Worm (Caenorhabditis elegans): ENCODE data around the gene F35B3.7.

F35B3.7 gene

DNA sequence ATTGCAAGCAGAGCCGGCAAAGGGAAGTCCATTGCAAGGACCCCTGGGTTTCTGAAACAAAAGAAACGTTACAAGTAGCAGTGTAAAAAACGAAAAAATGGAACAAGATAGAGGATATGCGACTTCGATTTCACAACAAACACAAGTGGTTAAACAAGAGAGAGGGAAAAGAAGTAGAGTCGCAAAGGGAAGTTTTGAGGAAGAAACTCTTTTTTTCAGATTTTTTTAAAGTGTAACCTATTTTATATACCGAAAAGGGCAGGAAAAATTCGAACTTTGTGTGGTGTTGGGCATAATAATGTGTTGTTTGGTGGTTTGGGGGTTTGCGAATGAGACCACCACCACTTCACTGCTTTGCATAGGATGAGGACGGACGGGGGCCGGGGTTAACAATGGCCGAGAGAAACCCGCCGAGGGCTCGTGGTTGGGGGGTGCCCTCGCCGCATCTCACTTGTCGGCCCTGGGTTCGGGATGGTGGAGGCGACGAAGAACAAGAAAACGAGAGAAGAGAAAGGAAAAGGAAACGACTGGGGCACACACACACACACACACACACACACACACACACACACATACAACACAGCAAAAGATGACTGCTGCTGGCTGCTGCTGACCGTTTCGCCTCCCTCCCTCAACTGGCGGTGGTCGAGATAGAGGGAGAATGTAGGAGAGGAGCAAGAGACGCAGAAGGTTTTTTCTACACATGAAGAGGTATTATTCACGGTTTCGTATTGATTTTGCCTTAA, 12.5 kb downstream of the F35B3.7 start, which contains the start of gene ptrn-1 (continued):
- TF ChIP-seq elt-3 (tag; optimal IDR thresholded peaks at IDR 0.05) = no peak

DNA sequence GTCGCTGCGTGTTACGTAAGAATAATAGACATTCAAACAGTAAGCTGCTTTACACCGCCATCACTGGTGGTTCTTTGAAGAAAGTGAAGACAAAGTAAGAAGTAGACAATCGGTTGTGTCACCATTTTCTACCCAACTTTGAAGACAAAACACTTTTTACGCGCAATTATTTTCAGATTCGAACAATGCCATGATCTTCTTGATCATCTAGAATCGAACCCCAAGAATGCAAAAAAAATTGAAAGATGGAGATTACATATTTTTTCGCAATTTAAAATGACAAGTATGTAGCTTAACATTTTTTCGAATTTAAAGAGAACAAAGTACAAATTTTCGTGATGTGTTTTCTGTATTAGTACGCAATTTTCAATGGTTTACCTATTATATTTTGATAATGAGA, 22.0 kb downstream of the F35B3.7 start, which contains the start of gene F35B3.4:
Gene F35B3.4, minus strand, starts transcription at position 101 of the 400 bp plus-strand sequence.
- no peak for TF ChIP-seq nhr-76 (tag; optimal IDR thresholded peaks at IDR 0.05)
- TF ChIP-seq ztf-11 (tag; optimal IDR thresholded peaks at IDR 0.05) = no peak
- no peak for TF ChIP-seq pha-4 (tag; optimal IDR thresholded peaks at IDR 0.05)
- no peak for TF ChIP-seq mml-1 (tag; optimal IDR thresholded peaks at IDR 0.05)
- TF ChIP-seq nhr-23 (tag; optimal IDR thresholded peaks at IDR 0.05) = no peak
- no peak for TF ChIP-seq aly-2 (tag; optimal IDR thresholded peaks at IDR 0.05)
- TF ChIP-seq egl-5 (tag; optimal IDR thresholded peaks at IDR 0.05) = no peak
- no peak for TF ChIP-seq pqm-1 (tag; optimal IDR thresholded peaks at IDR 0.05)

DNA sequence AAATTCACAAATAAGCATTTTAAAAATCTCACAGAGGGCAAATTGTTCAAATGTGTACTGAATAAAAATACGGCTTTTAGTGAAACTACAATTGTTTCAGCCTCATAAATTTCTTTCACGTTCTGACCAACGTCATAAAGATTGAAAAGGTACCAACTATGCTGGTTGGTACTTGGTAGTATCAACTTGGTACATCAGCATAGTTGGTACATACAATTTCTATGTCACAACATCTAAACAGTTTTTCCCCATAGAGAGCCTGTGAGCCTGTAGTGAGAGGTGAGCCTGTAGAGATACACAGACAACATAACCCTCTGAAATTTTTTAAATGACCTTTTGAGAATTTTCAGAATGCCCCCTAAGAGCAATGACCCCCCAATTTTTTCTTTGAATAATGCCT, 23.8 kb downstream of the F35B3.7 start:
- TF ChIP-seq ZK546.5 (tag; optimal IDR thresholded peaks at IDR 0.05) (no peak), snpc-4 (tag; optimal IDR thresholded peaks at IDR 0.05) (no peak), skn-1 (tag; optimal IDR thresholded peaks at IDR 0.05) (no peak), unc-39 (tag; optimal IDR thresholded peaks at IDR 0.05) (no peak), elt-3 (tag; optimal IDR thresholded peaks at IDR 0.05) (no peak), lsy-12 (tag; optimal IDR thresholded peaks at IDR 0.05) (no peak), nfya-1 (tag; optimal IDR thresholded peaks at IDR 0.05; ENCODE audit: insufficient read depth) (no peak), nhr-11 (tag; optimal IDR thresholded peaks at IDR 0.05) (no peak), ceh-9 (tag; optimal IDR thresholded peaks at IDR 0.05) (no peak), fkh-10 (GFP tag; optimal IDR thresholded peaks at IDR 0.05) (no peak), nhr-23 (tag; optimal IDR thresholded peaks at IDR 0.05) (no peak), ceh-28 (tag; optimal IDR thresholded peaks at IDR 0.05) (no peak), elt-2 (tag; optimal IDR thresholded peaks at IDR 0.05) (no peak), unc-62 (GFP tag; optimal IDR thresholded peaks at IDR 0.05) (no peak)

DNA sequence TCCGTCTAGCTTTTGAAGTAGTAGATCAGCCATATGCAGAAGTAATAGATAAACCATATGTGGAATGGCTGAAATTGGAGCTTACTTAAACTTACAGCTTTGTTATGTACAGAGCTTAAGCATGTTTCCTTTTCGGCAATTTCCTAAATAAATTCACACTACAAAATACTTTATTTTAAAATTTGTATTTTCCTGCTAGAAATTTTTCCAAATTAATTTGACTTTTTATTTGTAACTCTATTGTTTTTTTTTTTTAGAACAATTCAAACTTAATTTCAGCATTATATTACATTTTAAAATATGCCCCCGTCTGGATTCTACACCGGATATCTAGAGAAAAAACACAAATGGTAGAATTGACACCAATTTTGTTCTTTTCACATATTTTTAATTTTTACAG, 29.7 kb downstream of the F35B3.7 start, which contains the start of gene F35B3.3:
Gene F35B3.3, plus strand, starts transcription at position 301 of the 400 bp plus-strand sequence.
- TF ChIP-seq nhr-23 (tag; optimal IDR thresholded peaks at IDR 0.05) (no peak), ceh-28 (tag; optimal IDR thresholded peaks at IDR 0.05) (no peak), elt-1 (tag; optimal IDR thresholded peaks at IDR 0.05) (no peak), daf-12 (tag; optimal IDR thresholded peaks at IDR 0.05) (no peak), ztf-4 (tag; optimal IDR thresholded peaks at IDR 0.05) (no peak), pha-4 (tag; optimal IDR thresholded peaks at IDR 0.05) (no peak), pqm-1 (tag; optimal IDR thresholded peaks at IDR 0.05) (no peak), ZK546.5 (tag; optimal IDR thresholded peaks at IDR 0.05) (no peak), sea-2 (GFP tag; optimal IDR thresholded peaks at IDR 0.05) (no peak), R02D3.7 (tag; optimal IDR thresholded peaks at IDR 0.05) (no peak), jun-1 (tag; optimal IDR thresholded peaks at IDR 0.05) (no peak), mdl-1 (tag; optimal IDR thresholded peaks at IDR 0.05) (no peak), nhr-25 (tag; optimal IDR thresholded peaks at IDR 0.05) (no peak), egl-5 (tag; optimal IDR thresholded peaks at IDR 0.05) (no peak), nfya-1 (tag; optimal IDR thresholded peaks at IDR 0.05; ENCODE audit: insufficient read depth) (no peak), ceh-9 (tag; optimal IDR thresholded peaks at IDR 0.05) (no peak), unc-62 (GFP tag; optimal IDR thresholded peaks at IDR 0.05) (no peak), snpc-4 (tag; optimal IDR thresholded peaks at IDR 0.05) (no peak), aly-2 (tag; optimal IDR thresholded peaks at IDR 0.05) (no peak)

DNA sequence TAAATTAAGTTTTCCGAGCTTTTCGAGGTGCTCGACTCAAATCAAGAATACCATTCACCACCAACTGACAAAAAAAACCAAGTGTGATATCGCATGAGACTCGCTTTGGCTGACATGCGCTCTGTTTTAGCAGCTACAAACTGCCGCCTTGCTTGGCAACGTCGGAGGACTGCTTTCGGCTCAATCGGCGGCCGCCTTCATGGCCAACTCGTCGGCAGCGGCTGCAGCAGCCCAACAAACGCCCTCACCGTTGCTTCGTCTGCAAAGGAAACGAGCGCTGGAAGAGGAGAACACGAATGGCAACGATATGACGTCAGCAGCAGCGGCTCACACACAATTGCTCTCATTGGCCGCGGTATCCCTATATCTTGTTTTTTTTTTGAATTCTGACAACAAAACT, 36.0 kb downstream of the F35B3.7 start:
- TF ChIP-seq ztf-4 (tag; optimal IDR thresholded peaks at IDR 0.05) = no peak
- TF ChIP-seq nhr-28 (tag; optimal IDR thresholded peaks at IDR 0.05) = no peak
- TF ChIP-seq egl-5 (tag; optimal IDR thresholded peaks at IDR 0.05) = no peak
- no peak for TF ChIP-seq ceh-9 (tag; optimal IDR thresholded peaks at IDR 0.05)
- no peak for TF ChIP-seq nhr-23 (tag; optimal IDR thresholded peaks at IDR 0.05)
- TF ChIP-seq nhr-11 (tag; optimal IDR thresholded peaks at IDR 0.05) = no peak
- TF ChIP-seq hmg-11 (tag; optimal IDR thresholded peaks at IDR 0.05) = no peak
- TF ChIP-seq nhr-25 (tag; optimal IDR thresholded peaks at IDR 0.05) = no peak
- no peak for TF ChIP-seq elt-2 (tag; optimal IDR thresholded peaks at IDR 0.05)
- no peak for TF ChIP-seq pha-4 (tag; optimal IDR thresholded peaks at IDR 0.05)
- TF ChIP-seq snpc-4 (tag; optimal IDR thresholded peaks at IDR 0.05) = no peak
- no peak for TF ChIP-seq ceh-16 (tag; optimal IDR thresholded peaks at IDR 0.05)
- TF ChIP-seq nhr-12 (tag; optimal IDR thresholded peaks at IDR 0.05) = no peak
- TF ChIP-seq ama-1 (optimal IDR thresholded peaks at IDR 0.05) = no peak
- no peak for TF ChIP-seq ztf-11 (tag; optimal IDR thresholded peaks at IDR 0.05)
- TF ChIP-seq unc-39 (tag; optimal IDR thresholded peaks at IDR 0.05) = no peak
- no peak for TF ChIP-seq lin-39 (tag; optimal IDR thresholded peaks at IDR 0.05)
- TF ChIP-seq lin-15B (tag; optimal IDR thresholded peaks at IDR 0.05) = no peak
- no peak for TF ChIP-seq skn-1 (tag; optimal IDR thresholded peaks at IDR 0.05)

Measured in whole organism, L3 larva.